Worm (Caenorhabditis elegans) whole organism, L1 larva: ENCODE measurements around the gene Y56A3A.28.
A peak's percentile ranks its signal among the peaks of the same experiment; 100 is the strongest.

Source experiments
- C16A3.4 ChIP-seq: fragments of 150-350 bp; optimal IDR thresholded peaks from 2 replicates; lab custom pipeline; 2014; ENCODE audit warnings: missing biosample characterization, missing genetic modification characterization
- F16B12.6 ChIP-seq: fragments of 150-350 bp; optimal IDR thresholded peaks from 2 replicates; lab custom pipeline; 2014; ENCODE audit warnings: missing biosample characterization, missing genetic modification characterization
- aly-2 ChIP-seq: fragments of 150-350 bp; optimal IDR thresholded peaks from 2 replicates; lab custom pipeline; 2014; ENCODE audit warnings: missing biosample characterization, missing genetic modification characterization
- blmp-1 ChIP-seq: fragments of 150-350 bp; optimal IDR thresholded peaks from 2 replicates; lab custom pipeline; 2014; ENCODE audit warnings: missing biosample characterization, missing genetic modification characterization
- ces-1 ChIP-seq: fragments of 150-350 bp; optimal IDR thresholded peaks from 2 replicates; lab custom pipeline; 2014; ENCODE audit warnings: missing biosample characterization, missing genetic modification reagents, missing genetic modification characterization
- dpl-1 ChIP-seq, 3 experiments: fragments of 150-350 bp in 2 of 3; sonication (generic microtip) in 1 of 3; optimal IDR thresholded peaks; 2 replicates each; lab custom pipeline; 2014 to 2017; ENCODE audit warnings: missing biosample characterization in 3 of 3, missing genetic modification characterization in 3 of 3, missing genetic modification reagents in 3 of 3
- efl-1 ChIP-seq, 4 experiments: fragments of 150-350 bp; optimal IDR thresholded peaks in 3 of 4; peaks in 1 of 4; 1 replicate in 1 of 4; 2 replicates in 3 of 4; lab custom pipeline; 2014; ENCODE audit warnings: missing biosample characterization in 2 of 4, missing genetic modification characterization in 2 of 4, missing genetic modification reagents in 2 of 4
- efl-3 ChIP-seq: fragments of 200-800 bp; sonication (Bioruptor generic); optimal IDR thresholded peaks from 2 replicates; lab custom pipeline; 2018; ENCODE audit warnings: mild to moderate bottlenecking, missing genetic modification characterization, missing compliant biosample characterization
- egl-13 ChIP-seq: sonication (generic microtip); optimal IDR thresholded peaks from 2 replicates; lab custom pipeline; 2016; ENCODE audit warnings: missing genotype, missing genetic modification reagents, missing genetic modification characterization, missing compliant biosample characterization
- elt-2 ChIP-seq: sonication (generic microtip); optimal IDR thresholded peaks from 2 replicates; lab custom pipeline; 2016; ENCODE audit warnings: missing genetic modification characterization, mild to moderate bottlenecking, inconsistent platforms, missing compliant biosample characterization, missing genetic modification reagents
- elt-3 ChIP-seq, 6 experiments: fragments of 150-350 bp in 1 of 6; sonication (generic microtip); optimal IDR thresholded peaks; 2 replicates each; lab custom pipeline; 2017 to 2018; ENCODE audit warnings: missing biosample characterization in 6 of 6, missing genetic modification characterization in 6 of 6, inconsistent platforms in 1 of 6
- fos-1 ChIP-seq: fragments of 150-350 bp; optimal IDR thresholded peaks from 2 replicates; lab custom pipeline; 2014; ENCODE audit warnings: missing biosample characterization, missing genetic modification characterization
- hlh-17 ChIP-seq: fragments of 200-800 bp; sonication (Bioruptor generic); optimal IDR thresholded peaks from 2 replicates; lab custom pipeline; 2018; ENCODE audit warnings: missing genetic modification characterization, mild to moderate bottlenecking, missing compliant biosample characterization, moderate library complexity, borderline replicate concordance
- hpl-2 ChIP-seq: fragments of 150-350 bp; optimal IDR thresholded peaks from 2 replicates; lab custom pipeline; 2014; ENCODE audit warnings: missing biosample characterization, missing genetic modification reagents, missing genetic modification characterization
- isw-1 ChIP-seq: fragments of 200-800 bp; sonication (Bioruptor generic); IDR thresholded peaks from 2 replicates; pipeline ENCODE4 v1.3.6; 2022; ENCODE audit warnings: missing genetic modification characterization, missing compliant biosample characterization
- jun-1 ChIP-seq: fragments of 150-350 bp; optimal IDR thresholded peaks from 2 replicates; lab custom pipeline; 2014; ENCODE audit warnings: missing biosample characterization, missing genetic modification reagents, missing genetic modification characterization
- lin-35 ChIP-seq, 2 experiments: fragments of 150-350 bp; optimal IDR thresholded peaks; 2 replicates each; lab custom pipeline; 2014; ENCODE audit warnings: missing biosample characterization in 2 of 2, missing genetic modification characterization in 2 of 2, missing genetic modification reagents in 2 of 2
- lin-39 ChIP-seq: fragments of 150-350 bp; optimal IDR thresholded peaks from 2 replicates; lab custom pipeline; 2014; ENCODE audit warnings: missing biosample characterization, missing genetic modification reagents, missing genetic modification characterization
- lir-3 ChIP-seq: sonication (generic microtip); optimal IDR thresholded peaks from 2 replicates; lab custom pipeline; 2016; ENCODE audit warnings: mild to moderate bottlenecking, missing genetic modification characterization, moderate library complexity, missing compliant biosample characterization; ENCODE audit not compliant: poor library complexity
- lsy-2 ChIP-seq, 2 experiments: fragments of 150-350 bp; optimal IDR thresholded peaks; 2 replicates each; lab custom pipeline; 2014; ENCODE audit warnings: missing biosample characterization in 2 of 2, missing genetic modification characterization in 2 of 2
- mdl-1 ChIP-seq, 2 experiments: fragments of 150-350 bp; optimal IDR thresholded peaks; 2 replicates each; lab custom pipeline; 2014 to 2017; ENCODE audit warnings: missing biosample characterization in 2 of 2, missing genetic modification characterization in 2 of 2, inconsistent platforms in 1 of 2
- mef-2 ChIP-seq: fragments of 150-350 bp; optimal IDR thresholded peaks from 2 replicates; lab custom pipeline; 2014; ENCODE audit warnings: missing biosample characterization, missing genetic modification characterization
- nhr-19 ChIP-seq: fragments of 200-800 bp; sonication (Bioruptor generic); conservative IDR thresholded peaks from 2 replicates; pipeline ENCODE4 v1.3.6; 2022; ENCODE audit warnings: missing genetic modification characterization, missing compliant biosample characterization
- nhr-20 ChIP-seq: sonication (generic microtip); optimal IDR thresholded peaks from 2 replicates; lab custom pipeline; 2016; ENCODE audit warnings: mild to moderate bottlenecking, missing genetic modification characterization, missing compliant biosample characterization
- nhr-237 ChIP-seq: fragments of 150-350 bp; optimal IDR thresholded peaks from 2 replicates; lab custom pipeline; 2014; ENCODE audit warnings: missing biosample characterization, missing genetic modification characterization
- nhr-28 ChIP-seq: fragments of 150-350 bp; optimal IDR thresholded peaks from 2 replicates; lab custom pipeline; 2014; ENCODE audit warnings: missing biosample characterization, missing genetic modification characterization
- nhr-47 ChIP-seq: sonication (generic microtip); optimal IDR thresholded peaks from 2 replicates; lab custom pipeline; 2016; ENCODE audit warnings: mild to moderate bottlenecking, missing genetic modification characterization, moderate library complexity, missing compliant biosample characterization
- nhr-71 ChIP-seq: sonication (generic microtip); optimal IDR thresholded peaks from 2 replicates; lab custom pipeline; 2016; ENCODE audit warnings: mild to moderate bottlenecking, missing genetic modification characterization, moderate library complexity, missing compliant biosample characterization
- nhr-84 ChIP-seq: sonication (generic microtip); optimal IDR thresholded peaks from 2 replicates; lab custom pipeline; 2017; ENCODE audit warnings: missing biosample characterization, missing genetic modification characterization
- nhr-85 ChIP-seq: sonication (generic microtip); peaks from one replicate; lab custom pipeline; 2016; ENCODE audit warnings: missing genetic modification characterization, inconsistent platforms, missing compliant biosample characterization
- nhr-90 ChIP-seq: sonication (generic microtip); optimal IDR thresholded peaks from 2 replicates; lab custom pipeline; 2016; ENCODE audit warnings: mild to moderate bottlenecking, missing genetic modification characterization, missing compliant biosample characterization; ENCODE audit not compliant: poor library complexity
- pax-3 ChIP-seq: fragments of 200-800 bp; sonication (Bioruptor generic); optimal IDR thresholded peaks from 2 replicates; lab custom pipeline; 2018; ENCODE audit warnings: mild to moderate bottlenecking, missing genetic modification characterization, moderate library complexity, missing compliant biosample characterization
- rnt-1 ChIP-seq: sonication (generic microtip); optimal IDR thresholded peaks from 2 replicates; lab custom pipeline; 2016; ENCODE audit warnings: mild to moderate bottlenecking, missing genetic modification characterization, moderate library complexity, missing compliant biosample characterization
- skn-1 ChIP-seq: fragments of 150-350 bp; optimal IDR thresholded peaks from 2 replicates; lab custom pipeline; 2014; ENCODE audit warnings: missing biosample characterization, missing genetic modification characterization
- snpc-4 ChIP-seq: fragments of 150-350 bp; optimal IDR thresholded peaks from 2 replicates; lab custom pipeline; 2014; ENCODE audit warnings: missing biosample characterization, missing genetic modification characterization
- snu-23 ChIP-seq: sonication (generic microtip); optimal IDR thresholded peaks from 2 replicates; lab custom pipeline; 2016; ENCODE audit warnings: missing genetic modification characterization, missing compliant biosample characterization
- swsn-7 ChIP-seq: sonication (generic microtip); optimal IDR thresholded peaks from 2 replicates; lab custom pipeline; 2016; ENCODE audit warnings: missing genetic modification characterization, missing compliant biosample characterization
- tbx-2 ChIP-seq: sonication (generic microtip); optimal IDR thresholded peaks from 2 replicates; lab custom pipeline; 2016; ENCODE audit warnings: missing genetic modification characterization, missing compliant biosample characterization
- tlp-1 ChIP-seq: fragments of 150-350 bp; optimal IDR thresholded peaks from 2 replicates; lab custom pipeline; 2014; ENCODE audit warnings: missing biosample characterization, missing genetic modification characterization
- unc-130 ChIP-seq: fragments of 150-350 bp; optimal IDR thresholded peaks from 2 replicates; lab custom pipeline; 2017; ENCODE audit warnings: missing biosample characterization, missing genetic modification characterization, inconsistent platforms
- unc-62 ChIP-seq: fragments of 150-350 bp; optimal IDR thresholded peaks from 2 replicates; lab custom pipeline; 2014; ENCODE audit warnings: missing biosample characterization, missing genetic modification reagents, missing genetic modification characterization
- unc-86 ChIP-seq: sonication (generic microtip); optimal IDR thresholded peaks from 2 replicates; lab custom pipeline; 2016; ENCODE audit warnings: missing genetic modification characterization, missing compliant biosample characterization
- unc-98 ChIP-seq: fragments of 200-800 bp; sonication (Bioruptor generic); IDR thresholded peaks from 2 replicates; pipeline ENCODE4 v1.3.6; 2022; ENCODE audit warnings: missing genetic modification characterization, missing compliant biosample characterization
- xbp-1 ChIP-seq: sonication (generic microtip); optimal IDR thresholded peaks from 2 replicates; lab custom pipeline; 2016; ENCODE audit warnings: missing genetic modification characterization, missing compliant biosample characterization
- zip-4 ChIP-seq: fragments of 200-800 bp; sonication (Bioruptor generic); optimal IDR thresholded peaks from 2 replicates; lab custom pipeline; 2018; ENCODE audit warnings: mild to moderate bottlenecking, missing genetic modification characterization, moderate library complexity, missing compliant biosample characterization
- ztf-11 ChIP-seq, 2 experiments: sonication (generic microtip); optimal IDR thresholded peaks; 2 replicates each; lab custom pipeline; 2016 to 2017; ENCODE audit warnings: missing genetic modification characterization in 2 of 2, missing biosample characterization in 1 of 2, missing compliant biosample characterization in 1 of 2

The Y56A3A.28 gene

DNA sequence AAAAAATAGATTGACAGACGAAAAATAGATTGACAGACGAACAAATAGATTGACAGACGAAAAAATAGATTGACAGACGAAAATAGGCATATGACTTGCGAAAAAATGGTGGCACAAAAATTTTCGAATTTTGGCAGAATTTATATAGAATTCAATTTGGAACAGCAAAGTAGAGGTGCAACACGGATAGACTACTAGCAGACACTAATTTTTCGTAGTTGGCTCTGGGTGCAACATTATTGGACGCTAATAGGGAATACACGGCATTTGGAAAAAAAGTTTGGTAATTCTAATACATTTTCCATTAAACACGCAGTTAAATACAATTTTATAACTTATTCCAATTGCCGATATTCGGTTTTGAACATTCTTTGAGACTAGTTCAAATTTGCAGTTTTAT is 38.1 kb upstream of the Y56A3A.28 start:
- TF ChIP-seq unc-86 (tag; lab: Kevin White, UChicago) (no peak), lin-39 (tag; lab: Kevin White, UChicago) (no peak), lir-3 (tag; lab: Kevin White, UChicago) (no peak), hpl-2 (no peak), nhr-19 (GFP tag; lab: Robert Waterston, UW) (no peak), ces-1 (GFP tag; lab: Kevin White, UChicago) (no peak), nhr-84 (tag; lab: Kevin White, UChicago) (no peak), mef-2 (tag; lab: Kevin White, UChicago) (no peak), skn-1 (tag; lab: Kevin White, UChicago) (no peak), xbp-1 (tag; lab: Kevin White, UChicago) (no peak), jun-1 (tag; lab: Kevin White, UChicago) (no peak), tlp-1 (tag; lab: Kevin White, UChicago) (no peak), egl-13 (tag; lab: Kevin White, UChicago) (no peak), isw-1 (no peak), mdl-1 (tag; optimal IDR thresholded peaks at IDR 0.05; lab: Kevin White, UChicago) (no peak), efl-3 (GFP tag; lab: Kevin White, UChicago) (no peak), fos-1 (no peak), unc-62 (GFP tag; lab: Kevin White, UChicago) (no peak), hlh-17 (GFP tag; lab: Kevin White, UChicago) (no peak)

DNA sequence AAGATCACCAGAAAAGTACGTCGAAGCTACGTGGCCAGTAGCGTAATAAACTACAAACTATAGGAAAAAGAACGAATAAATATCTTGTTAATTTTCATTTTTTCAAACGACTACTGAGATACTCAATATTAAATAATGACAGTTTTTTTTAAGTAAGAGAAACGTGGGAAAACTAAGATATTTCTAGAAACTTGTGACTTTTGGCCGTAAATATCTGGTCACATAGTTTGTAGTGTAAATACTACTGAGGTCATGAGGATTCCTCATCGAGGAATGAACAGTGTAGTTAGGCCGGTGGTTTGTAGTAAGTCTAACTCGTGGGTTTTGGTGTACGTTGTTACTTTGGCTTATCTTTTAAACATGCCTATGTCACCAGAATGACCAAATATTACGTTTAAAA is 33.9 kb upstream of the Y56A3A.28 start:
- peak; percentile 12 for TF ChIP-seq snu-23 (GFP tag; lab: Kevin White, UChicago)
- TF ChIP-seq nhr-71 = peak; percentile 17
- peak in 1 of 2 experiments; percentile 25 for TF ChIP-seq lin-35 (GFP tag; optimal IDR thresholded peaks at IDR 0.05; lab: Kevin White, UChicago)
- TF ChIP-seq nhr-20 (tag; lab: Kevin White, UChicago) = peak; percentile 78

DNA sequence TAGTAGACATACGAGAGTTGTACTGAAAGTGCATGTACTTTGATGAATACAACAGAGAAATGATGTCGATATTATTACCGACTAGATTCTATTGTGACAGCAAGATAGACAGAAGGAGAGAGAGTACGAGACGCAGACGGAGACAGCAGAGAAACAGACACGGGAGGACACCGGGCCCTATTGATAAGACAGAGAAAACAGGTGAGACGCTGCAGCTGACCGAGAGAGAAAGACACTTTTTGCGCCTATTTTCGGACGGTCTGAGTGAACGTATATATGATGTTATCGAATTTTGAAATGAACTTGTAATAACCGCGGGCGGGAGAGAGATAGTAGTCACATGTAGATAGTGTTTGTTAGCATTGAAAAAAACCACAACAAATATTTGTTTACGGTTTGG is 32.1 kb upstream of the Y56A3A.28 start:
- TF ChIP-seq mdl-1 (tag; optimal IDR thresholded peaks at IDR 0.05; lab: Kevin White, UChicago) = peak in 1 of 2 experiments; percentile 56
- no peak for TF ChIP-seq efl-3 (GFP tag; lab: Kevin White, UChicago)
- TF ChIP-seq isw-1 = no peak
- no peak for TF ChIP-seq pax-3 (tag; lab: Kevin White, UChicago)
- TF ChIP-seq blmp-1 (tag; lab: Kevin White, UChicago) = peak; percentile 67
- TF ChIP-seq fos-1 = peak; percentile 3
- peak; percentile 72 for TF ChIP-seq nhr-90 (tag; lab: Kevin White, UChicago)
- peak; percentile 61 for TF ChIP-seq C16A3.4 (tag; lab: Kevin White, UChicago)
- TF ChIP-seq tbx-2 = peak; percentile 27
- no peak for TF ChIP-seq ces-1 (GFP tag; lab: Kevin White, UChicago)
- TF ChIP-seq elt-3 (tag; optimal IDR thresholded peaks at IDR 0.05; lab: Kevin White, UChicago) = peak in 2 of 6 experiments; percentile 45 to 80
- TF ChIP-seq nhr-28 = no peak
- no peak for TF ChIP-seq nhr-237
- peak; percentile 80 for TF ChIP-seq elt-2
- no peak for TF ChIP-seq ztf-11 (tag; optimal IDR thresholded peaks at IDR 0.05; lab: Kevin White, UChicago)
- no peak for TF ChIP-seq egl-13 (tag; lab: Kevin White, UChicago)
- TF ChIP-seq snpc-4 (tag; lab: Kevin White, UChicago) = no peak
- TF ChIP-seq nhr-85 (tag; lab: Kevin White, UChicago) = peak; percentile 89
- no peak for TF ChIP-seq aly-2
- no peak for TF ChIP-seq F16B12.6
- TF ChIP-seq nhr-71 = peak; percentile 71
- peak; percentile 42 for TF ChIP-seq nhr-19 (GFP tag; lab: Robert Waterston, UW)
- TF ChIP-seq zip-4 (GFP tag; lab: Kevin White, UChicago) = no peak
- peak; percentile 20 to 65 for TF ChIP-seq lsy-2 (tag; optimal IDR thresholded peaks at IDR 0.05; lab: Kevin White, UChicago)
- TF ChIP-seq skn-1 (tag; lab: Kevin White, UChicago) = peak; percentile 30
- TF ChIP-seq unc-130 (tag; lab: Kevin White, UChicago) = peak; percentile 77
- peak; percentile 39 for TF ChIP-seq xbp-1 (tag; lab: Kevin White, UChicago)
- TF ChIP-seq dpl-1 (GFP tag; optimal IDR thresholded peaks at IDR 0.05; lab: Kevin White, UChicago) = peak in 2 of 3 experiments; percentile 21 to 42
- TF ChIP-seq efl-1 (optimal IDR thresholded peaks at IDR 0.05; lab: Kevin White, UChicago) = peak; percentile 49 to 63
- TF ChIP-seq efl-1 (GFP tag; optimal IDR thresholded peaks at IDR 0.05 in 1 of 2; lab: Kevin White, UChicago) = peak; percentile 12 to 90
- peak; percentile 65 for TF ChIP-seq rnt-1 (tag; lab: Kevin White, UChicago)
- peak; percentile 55 for TF ChIP-seq nhr-47 (tag; lab: Kevin White, UChicago)
- TF ChIP-seq swsn-7 (tag; lab: Kevin White, UChicago) = peak; percentile 12
- TF ChIP-seq unc-98 (GFP tag; lab: Robert Waterston, UW) = no peak
- peak; percentile 74 for TF ChIP-seq snu-23 (GFP tag; lab: Kevin White, UChicago)
- peak; percentile 28 to 63 for TF ChIP-seq lin-35 (GFP tag; optimal IDR thresholded peaks at IDR 0.05; lab: Kevin White, UChicago)
